Worm (Caenorhabditis elegans): ENCODE measurements around the gene R13A5.10.

Gene R13A5.10

DNA sequence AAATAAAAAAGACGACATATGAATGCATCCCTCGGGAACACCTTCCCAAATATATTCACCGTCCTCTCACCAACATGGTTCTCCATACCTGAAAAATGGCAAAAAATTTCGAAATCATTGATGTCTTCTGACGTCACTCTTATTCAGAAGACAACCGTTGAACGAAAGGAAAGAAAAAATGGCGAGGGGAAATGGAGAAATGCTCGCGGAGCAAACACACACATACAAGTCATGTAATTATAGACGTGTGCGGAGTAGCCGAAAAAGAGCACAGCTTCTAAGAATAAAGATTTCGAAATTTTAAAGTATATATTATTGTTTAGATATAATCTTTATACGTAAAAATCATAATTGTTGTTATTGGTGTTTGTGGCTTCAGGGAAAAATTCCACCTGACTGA is 3.5 kb downstream of the R13A5.10 start, which contains the start of gene mfsd-6:
Gene mfsd-6, minus strand, starts transcription at position 88 of the 400 bp plus-strand sequence.
- TF ChIP-seq nhr-77 (tag; optimal IDR thresholded peaks at IDR 0.05) = no peak
- peak; percentile 22 for TF ChIP-seq sma-9 (GFP tag; optimal IDR thresholded peaks at IDR 0.05)
- no peak for TF ChIP-seq sma-9 (tag; optimal IDR thresholded peaks at IDR 0.05)
- TF ChIP-seq unc-62 (GFP tag; optimal IDR thresholded peaks at IDR 0.05) = no peak
- TF ChIP-seq unc-55 (GFP tag; optimal IDR thresholded peaks at IDR 0.05) = no peak
- peak; percentile 11 for TF ChIP-seq C34F6.9 (tag; optimal IDR thresholded peaks at IDR 0.05)
- TF ChIP-seq lin-11 (tag; optimal IDR thresholded peaks at IDR 0.05) = no peak
- TF ChIP-seq crh-2 (tag; optimal IDR thresholded peaks at IDR 0.05) = peak; percentile 6
- peak in 1 of 2 experiments; percentile 3 for TF ChIP-seq lsy-2 (tag; optimal IDR thresholded peaks at IDR 0.05)
- no peak for TF ChIP-seq unc-39 (tag; optimal IDR thresholded peaks at IDR 0.05)

DNA sequence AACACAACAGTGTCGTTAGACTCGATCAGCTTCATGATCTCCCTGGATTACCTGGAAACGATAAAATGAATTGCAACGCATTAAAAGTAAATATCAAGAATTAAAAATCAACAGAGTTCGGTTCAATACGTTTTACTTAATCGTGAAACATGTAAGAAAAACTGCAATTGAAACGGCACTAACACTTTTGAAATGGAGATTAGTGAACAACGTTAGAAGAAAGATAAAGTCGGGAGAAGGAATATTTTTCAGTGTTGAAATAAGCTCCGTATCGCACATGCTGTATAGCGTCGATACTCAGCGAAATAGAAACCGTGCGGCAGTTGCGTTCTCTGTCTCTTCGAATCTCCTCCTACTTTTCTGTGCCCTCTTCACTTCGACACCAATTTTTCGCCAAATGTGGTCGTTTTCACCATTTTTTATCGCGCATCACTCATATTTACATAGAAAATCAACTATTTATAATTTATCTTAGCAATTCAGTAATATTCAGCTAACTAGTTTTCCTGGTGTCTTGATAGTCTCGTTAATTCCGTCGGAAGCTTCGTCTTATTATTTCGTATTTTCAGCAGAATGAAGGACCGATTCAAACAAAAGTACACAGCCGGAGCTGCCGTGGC is 9.9 kb downstream of the R13A5.10 start, which contains the start of the genes rpl-9 and lpd-7:
Gene rpl-9, minus strand, starts transcription at position 51 of the 620 bp plus-strand sequence.
Gene lpd-7, plus strand, starts transcription at position 570 of the 620 bp plus-strand sequence.
- TF ChIP-seq peb-1 (tag; optimal IDR thresholded peaks at IDR 0.05) = no peak
- peak; percentile 65 to 91 for TF ChIP-seq lsy-2 (tag; optimal IDR thresholded peaks at IDR 0.05)
- TF ChIP-seq crh-2 (tag; optimal IDR thresholded peaks at IDR 0.05) = peak; percentile 87
- TF ChIP-seq lin-13 (GFP tag; optimal IDR thresholded peaks at IDR 0.05) = peak; percentile 89
- TF ChIP-seq nhr-25 (tag; optimal IDR thresholded peaks at IDR 0.05) = peak; percentile 82
- peak; percentile 97 for TF ChIP-seq nhr-129 (tag; optimal IDR thresholded peaks at IDR 0.05)
- no peak for TF ChIP-seq R02D3.7 (tag; optimal IDR thresholded peaks at IDR 0.05)
- TF ChIP-seq mdl-1 (tag; optimal IDR thresholded peaks at IDR 0.05) = peak; percentile 8 to 57
- peak; percentile 56 for TF ChIP-seq snpc-4 (tag; optimal IDR thresholded peaks at IDR 0.05)
- peak; percentile 62 for TF ChIP-seq sma-3 (GFP tag; optimal IDR thresholded peaks at IDR 0.05)
- peak; percentile 77 for TF ChIP-seq nhr-6 (tag; optimal IDR thresholded peaks at IDR 0.05)
- TF ChIP-seq ZK546.5 (tag; optimal IDR thresholded peaks at IDR 0.05) = no peak
- TF ChIP-seq nhr-77 (tag; optimal IDR thresholded peaks at IDR 0.05) = no peak
- peak; percentile 72 for TF ChIP-seq blmp-1 (tag; optimal IDR thresholded peaks at IDR 0.05; ENCODE audit: insufficient read depth)
- peak; percentile 39 for TF ChIP-seq mab-5 (tag; optimal IDR thresholded peaks at IDR 0.05)
- TF ChIP-seq C34F6.9 (tag; optimal IDR thresholded peaks at IDR 0.05) = peak; percentile 93
- TF ChIP-seq F13H6.1 (tag; optimal IDR thresholded peaks at IDR 0.05) = peak; percentile 60
- peak; percentile 64 for TF ChIP-seq ztf-4 (tag; optimal IDR thresholded peaks at IDR 0.05)
- TF ChIP-seq unc-55 (GFP tag; optimal IDR thresholded peaks at IDR 0.05) = peak; percentile 97
- TF ChIP-seq lin-11 (tag; optimal IDR thresholded peaks at IDR 0.05) = peak; percentile 72
- peak; percentile 75 for TF ChIP-seq gmeb-1 (tag; optimal IDR thresholded peaks at IDR 0.05)
- TF ChIP-seq mbf-1 (tag; optimal IDR thresholded peaks at IDR 0.05) = no peak
- TF ChIP-seq sma-9 (GFP tag; optimal IDR thresholded peaks at IDR 0.05) = peak; percentile 74
- TF ChIP-seq sma-9 (tag; optimal IDR thresholded peaks at IDR 0.05) = no peak
- no peak for TF ChIP-seq Y55F3AM.14 (GFP tag; optimal IDR thresholded peaks at IDR 0.05)
- peak; percentile 76 for TF ChIP-seq egl-27 (tag; optimal IDR thresholded peaks at IDR 0.05)
- TF ChIP-seq fos-1 (tag; optimal IDR thresholded peaks at IDR 0.05) = peak; percentile 62
- TF ChIP-seq ama-1 (optimal IDR thresholded peaks at IDR 0.05) = peak; percentile 75
- peak; percentile 20 for TF ChIP-seq ceh-16 (tag; optimal IDR thresholded peaks at IDR 0.05)
- peak; percentile 67 for TF ChIP-seq zag-1 (tag; optimal IDR thresholded peaks at IDR 0.05)
- peak; percentile 42 for TF ChIP-seq sem-4 (tag; optimal IDR thresholded peaks at IDR 0.05)
- no peak for TF ChIP-seq lin-39 (tag; optimal IDR thresholded peaks at IDR 0.05)
- peak; percentile 72 for TF ChIP-seq nhr-21 (tag; optimal IDR thresholded peaks at IDR 0.05)

DNA sequence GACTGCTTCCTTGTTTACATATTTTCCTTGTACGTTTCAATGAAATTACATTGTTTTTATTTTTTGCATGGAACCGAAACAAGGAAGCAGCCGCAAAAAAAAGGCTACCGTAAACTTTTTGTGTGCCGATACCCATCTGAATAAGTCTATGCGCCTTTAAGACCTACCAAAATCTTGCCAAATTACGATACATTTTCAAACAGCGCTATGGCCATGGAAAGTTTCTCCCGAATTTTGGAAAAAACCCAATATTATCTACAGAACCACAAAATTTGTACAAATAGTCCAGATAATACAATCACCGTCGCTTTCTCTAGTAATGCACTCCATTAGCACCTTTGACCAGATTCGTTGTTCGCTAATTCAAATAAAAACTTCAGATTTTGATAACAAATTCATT is 11.1 kb downstream of the R13A5.10 start:
- TF ChIP-seq lsy-2 (tag; optimal IDR thresholded peaks at IDR 0.05) (no peak), alr-1 (tag; optimal IDR thresholded peaks at IDR 0.05) (no peak), ztf-4 (tag; optimal IDR thresholded peaks at IDR 0.05) (no peak), lin-39 (tag; optimal IDR thresholded peaks at IDR 0.05) (no peak), lin-11 (tag; optimal IDR thresholded peaks at IDR 0.05) (no peak), C34F6.9 (tag; optimal IDR thresholded peaks at IDR 0.05) (no peak), egl-27 (tag; optimal IDR thresholded peaks at IDR 0.05) (no peak), nhr-6 (tag; optimal IDR thresholded peaks at IDR 0.05) (no peak), nhr-23 (tag; optimal IDR thresholded peaks at IDR 0.05) (no peak), fos-1 (tag; optimal IDR thresholded peaks at IDR 0.05) (no peak), nhr-25 (tag; optimal IDR thresholded peaks at IDR 0.05) (no peak), unc-55 (GFP tag; optimal IDR thresholded peaks at IDR 0.05) (no peak)
